Fruit fly (Drosophila melanogaster) Kc167 (cell line): Measurements from ENCODE around the gene soti.

Experiments
- Myc ChIP-seq: fragments of >200 bp; optimal IDR thresholded peaks from 2 replicates; lab custom pipeline; 2017; ENCODE audit warnings: missing external identifiers
- Sin3A ChIP-seq: fragments of >200 bp; optimal IDR thresholded peaks from 2 replicates; lab custom pipeline; 2018; ENCODE audit warnings: missing external identifiers
- h ChIP-seq: fragments of >200 bp; optimal IDR thresholded peaks from 3 replicates; lab custom pipeline; 2018; ENCODE audit warnings: missing external identifiers
- insv ChIP-seq: fragments of >200 bp; optimal IDR thresholded peaks from 3 replicates; lab custom pipeline; 2018; ENCODE audit warnings: missing external identifiers
- psq ChIP-seq: fragments of >200 bp; optimal IDR thresholded peaks from 2 replicates; lab custom pipeline; 2017; ENCODE audit warnings: missing external identifiers
- ttk ChIP-seq: sonication (Bioruptor generic); optimal IDR thresholded peaks from 2 replicates; lab custom pipeline; 2017; ENCODE audit warnings: missing external identifiers

DNA sequence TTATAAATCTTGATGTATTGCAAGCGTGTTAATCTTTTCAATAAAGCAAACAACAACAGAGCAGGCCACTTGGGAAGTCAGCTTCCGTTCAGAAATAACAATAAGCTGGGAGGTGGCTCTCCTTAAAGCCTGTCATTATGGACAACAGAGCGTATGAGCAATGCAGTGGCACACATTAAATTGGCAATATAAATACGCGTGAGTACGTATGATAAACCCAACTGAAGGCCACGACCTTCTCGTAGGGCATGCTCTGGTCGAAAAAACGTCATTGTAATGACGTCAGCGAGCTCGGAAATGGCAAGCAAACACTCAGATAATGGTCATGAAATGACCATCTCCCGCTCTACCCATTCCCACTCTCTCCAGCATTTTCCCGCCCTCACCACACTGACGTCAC is 25.1 kb upstream of the soti start:
- TF ChIP-seq Sin3A = no peak
- no peak for TF ChIP-seq insv
- no peak for TF ChIP-seq ttk (lab: Kevin White, UChicago)
- TF ChIP-seq h = no peak
- TF ChIP-seq psq = no peak
- no peak for TF ChIP-seq Myc (lab: Kevin White, UChicago)
